Fruit fly (Drosophila melanogaster) whole organism, embryonic: Measurements from ENCODE around the gene CG34008.
A peak's percentile ranks its signal among the peaks of the same experiment; 100 is the strongest.

Source experiments
- Atf6 ChIP-seq: fragments of 200-800 bp; sonication (Bioruptor generic); IDR thresholded peaks from 2 replicates; pipeline ENCODE4 v1.3.6; 2022; ENCODE audit warnings: missing biosample characterization, missing genetic modification characterization
- Awh ChIP-seq: fragments of 200-800 bp; sonication (Bioruptor generic); IDR thresholded peaks from 2 replicates; pipeline ENCODE4, ENCODE4 v1.3.6; 2022; ENCODE audit warnings: missing biosample characterization, missing genetic modification characterization
- B-H1 ChIP-seq: fragments of 200-800 bp; sonication (Bioruptor generic); IDR thresholded peaks from 3 replicates; pipeline ENCODE4 v1.3.6; 2022; ENCODE audit warnings: missing biosample characterization, missing genetic modification characterization
- CG10462 ChIP-seq: fragments of 200-800 bp; sonication (Bioruptor generic); optimal IDR thresholded peaks from 2 replicates; lab custom pipeline; 2016; ENCODE audit warnings: missing biosample characterization, missing genetic modification characterization
- CG11085 ChIP-seq: fragments of 200-800 bp; sonication (Bioruptor generic); IDR thresholded peaks from 2 replicates; pipeline ENCODE4 v1.3.6; 2022; ENCODE audit warnings: missing biosample characterization, missing genetic modification characterization
- CG12219 ChIP-seq: fragments of 200-800 bp; sonication (Bioruptor generic); optimal IDR thresholded peaks from 3 replicates; lab custom pipeline; 2018; ENCODE audit warnings: missing biosample characterization, mild to moderate bottlenecking, missing genetic modification characterization
- CG1233 ChIP-seq: fragments of 200-800 bp; sonication (Bioruptor generic); optimal IDR thresholded peaks from 4 replicates; lab custom pipeline; 2018; ENCODE audit warnings: missing biosample characterization, mild to moderate bottlenecking, missing genetic modification characterization
- CG15479 ChIP-seq: fragments of 200-800 bp; sonication (Bioruptor generic); optimal IDR thresholded peaks from 3 replicates; lab custom pipeline; 2019; ENCODE audit warnings: missing biosample characterization, mild to moderate bottlenecking, missing genetic modification characterization, moderate library complexity
- CG15696 ChIP-seq: fragments of 200-800 bp; sonication (Bioruptor generic); optimal IDR thresholded peaks from 2 replicates; lab custom pipeline; 2019; ENCODE audit warnings: missing biosample characterization, mild to moderate bottlenecking, missing genetic modification characterization, moderate library complexity
- CG16815 ChIP-seq: fragments of 200-800 bp; sonication (Bioruptor generic); optimal IDR thresholded peaks from 3 replicates; lab custom pipeline; 2017; ENCODE audit warnings: missing biosample characterization, mild to moderate bottlenecking, missing genetic modification characterization
- CG17912 ChIP-seq: fragments of 200-800 bp; sonication (Bioruptor generic); optimal IDR thresholded peaks from 2 replicates; lab custom pipeline; 2018; ENCODE audit warnings: missing biosample characterization, mild to moderate bottlenecking, missing genetic modification characterization
- CG18011 ChIP-seq: fragments of 200-800 bp; sonication (Bioruptor generic); optimal IDR thresholded peaks from 2 replicates; lab custom pipeline; 2017; ENCODE audit warnings: missing biosample characterization, missing genetic modification characterization, mild to moderate bottlenecking, moderate library complexity, missing genotype
- CG18262 ChIP-seq: fragments of 200-800 bp; optimal IDR thresholded peaks from 3 replicates; lab custom pipeline; 2019; ENCODE audit warnings: missing biosample characterization, mild to moderate bottlenecking, missing genetic modification characterization, moderate library complexity
- CG18619 ChIP-seq: fragments of 200-800 bp; sonication (Bioruptor generic); optimal IDR thresholded peaks from 3 replicates; lab custom pipeline; 2017; ENCODE audit warnings: missing biosample characterization, mild to moderate bottlenecking, missing genetic modification characterization
- CG2199 ChIP-seq: fragments of 200-800 bp; sonication (Bioruptor generic); IDR thresholded peaks from 3 replicates; pipeline ENCODE4 v1.3.6; 2022; ENCODE audit warnings: missing biosample characterization, missing genetic modification characterization
- CG2678 ChIP-seq: fragments of 200-800 bp; sonication (Bioruptor generic); optimal IDR thresholded peaks from 3 replicates; lab custom pipeline; 2019; ENCODE audit warnings: missing biosample characterization, mild to moderate bottlenecking, missing genetic modification characterization, moderate library complexity
- CG30403 ChIP-seq: fragments of 200-800 bp; sonication (Bioruptor generic); optimal IDR thresholded peaks from 3 replicates; lab custom pipeline; 2016; ENCODE audit warnings: missing biosample characterization, missing genetic modification characterization
- CG3163 ChIP-seq: fragments of 200-800 bp; sonication (Bioruptor generic); optimal IDR thresholded peaks from 3 replicates; lab custom pipeline; 2016; ENCODE audit warnings: missing biosample characterization, missing genetic modification characterization
- CG4617 ChIP-seq: fragments of 200-800 bp; sonication (Bioruptor generic); optimal IDR thresholded peaks from 3 replicates; lab custom pipeline; 2016; ENCODE audit warnings: missing biosample characterization, missing genetic modification characterization, borderline replicate concordance
- CG7928 ChIP-seq: fragments of 200-800 bp; sonication (Bioruptor generic); optimal IDR thresholded peaks from 2 replicates; lab custom pipeline; 2017; ENCODE audit warnings: missing biosample characterization, mild to moderate bottlenecking, missing genetic modification characterization
- CG7987 ChIP-seq: fragments of 200-800 bp; sonication (Bioruptor generic); optimal IDR thresholded peaks from 2 replicates; lab custom pipeline; 2018; ENCODE audit warnings: missing biosample characterization, mild to moderate bottlenecking, missing genetic modification characterization, moderate library complexity
- CG8388 ChIP-seq: fragments of 200-800 bp; sonication (Bioruptor generic); optimal IDR thresholded peaks from 2 replicates; lab custom pipeline; 2019; ENCODE audit warnings: missing biosample characterization, mild to moderate bottlenecking, missing genetic modification characterization, moderate library complexity
- Hand ChIP-seq: fragments of 200-800 bp; sonication (Bioruptor generic); optimal IDR thresholded peaks from 2 replicates; lab custom pipeline; 2017; ENCODE audit warnings: mild to moderate bottlenecking, missing biosample characterization, missing genetic modification reagents, missing genetic modification characterization
- Kr ChIP-seq: fragments of 200-800 bp; sonication (Bioruptor generic); optimal IDR thresholded peaks from 2 replicates; lab custom pipeline; 2017; ENCODE audit warnings: missing biosample characterization, mild to moderate bottlenecking, missing genetic modification characterization
- Nf-YC ChIP-seq: fragments of 200-800 bp; optimal IDR thresholded peaks from 3 replicates; lab custom pipeline; 2019; ENCODE audit warnings: missing biosample characterization, mild to moderate bottlenecking, missing genetic modification characterization, moderate library complexity
- Sry-β ChIP-seq: fragments of 200-800 bp; sonication (Bioruptor generic); optimal IDR thresholded peaks from 2 replicates; lab custom pipeline; 2018; ENCODE audit warnings: missing biosample characterization, mild to moderate bottlenecking, missing genetic modification characterization, moderate library complexity
- Vsx1 ChIP-seq: fragments of 200-800 bp; sonication (Bioruptor generic); optimal IDR thresholded peaks from 2 replicates; lab custom pipeline; 2017; ENCODE audit warnings: missing biosample characterization, mild to moderate bottlenecking, missing genetic modification characterization, missing genetic modification reagents
- bab2 ChIP-seq: fragments of 200-800 bp; sonication (Bioruptor generic); optimal IDR thresholded peaks from 2 replicates; lab custom pipeline; 2016; ENCODE audit warnings: missing biosample characterization, missing genetic modification characterization
- dpn ChIP-seq, 2 experiments: fragments of 200-800 bp; sonication (Bioruptor generic); optimal IDR thresholded peaks; 3 replicates each; lab custom pipeline; 2016; ENCODE audit warnings: missing biosample characterization in 2 of 2, missing genetic modification characterization in 2 of 2
- eve ChIP-seq, 2 experiments: fragments of >200 bp; optimal IDR thresholded peaks; 2 replicates each; lab custom pipeline; 2017; ENCODE audit warnings: missing biosample characterization in 2 of 2, missing genetic modification characterization in 2 of 2
- ewg ChIP-seq: fragments of 200-800 bp; sonication (Bioruptor generic); optimal IDR thresholded peaks from 3 replicates; lab custom pipeline; 2017; ENCODE audit warnings: mild to moderate bottlenecking, missing biosample characterization, missing genetic modification reagents, missing genetic modification characterization
- fru ChIP-seq: fragments of >200 bp; optimal IDR thresholded peaks from 2 replicates; lab custom pipeline; 2017
- gce ChIP-seq: fragments of 200-800 bp; sonication (Bioruptor generic); IDR thresholded peaks from 3 replicates; pipeline ENCODE4 v1.3.6; 2022; ENCODE audit warnings: missing biosample characterization, missing genetic modification characterization
- grau ChIP-seq: fragments of 200-800 bp; optimal IDR thresholded peaks from 3 replicates; lab custom pipeline; 2019; ENCODE audit warnings: missing biosample characterization, mild to moderate bottlenecking, missing genetic modification characterization, moderate library complexity
- hth ChIP-seq: fragments of >200 bp; optimal IDR thresholded peaks from 2 replicates; lab custom pipeline; 2017; ENCODE audit warnings: inconsistent platforms
- nerfin-2 ChIP-seq: fragments of 200-800 bp; sonication (Bioruptor generic); IDR thresholded peaks from 2 replicates; pipeline ENCODE4 v1.3.6; 2022; ENCODE audit warnings: missing biosample characterization, missing genetic modification characterization; ENCODE audit not compliant: partially characterized antibody
- oc ChIP-seq: fragments of 200-800 bp; sonication (Bioruptor generic); optimal IDR thresholded peaks from 2 replicates; lab custom pipeline; 2018; ENCODE audit warnings: missing biosample characterization, mild to moderate bottlenecking, missing genetic modification characterization, moderate library complexity
- org-1 ChIP-seq: fragments of 200-800 bp; sonication (Bioruptor generic); optimal IDR thresholded peaks from 2 replicates; lab custom pipeline; 2017; ENCODE audit warnings: missing biosample characterization, missing genetic modification characterization
- peb ChIP-seq: fragments of 200-800 bp; sonication (Bioruptor generic); IDR thresholded peaks from 2 replicates; pipeline ENCODE4 v1.3.6; 2022; ENCODE audit warnings: missing biosample characterization, missing genetic modification characterization
- row ChIP-seq: fragments of 200-800 bp; sonication (Bioruptor generic); IDR thresholded peaks from 3 replicates; pipeline ENCODE4 v1.3.6; 2022; ENCODE audit warnings: missing biosample characterization, missing genetic modification characterization
- salm ChIP-seq: fragments of 200-800 bp; sonication (Bioruptor generic); optimal IDR thresholded peaks from 2 replicates; lab custom pipeline; 2018; ENCODE audit warnings: missing biosample characterization, mild to moderate bottlenecking, missing genetic modification characterization
- sc ChIP-seq, 3 experiments: fragments of >200 bp in 2 of 3; fragments of 200-800 bp in 1 of 3; sonication (Bioruptor generic) in 1 of 3; optimal IDR thresholded peaks; 2 replicates in 2 of 3; 3 replicates in 1 of 3; lab custom pipeline; 2017; ENCODE audit warnings: mild to moderate bottlenecking in 1 of 3, missing biosample characterization in 1 of 3, missing genetic modification characterization in 1 of 3, missing genetic modification reagents in 1 of 3
- sqz ChIP-seq: fragments of 200-800 bp; sonication (Bioruptor generic); optimal IDR thresholded peaks from 3 replicates; lab custom pipeline; 2018; ENCODE audit warnings: missing biosample characterization, mild to moderate bottlenecking, missing genetic modification characterization
- sr ChIP-seq: fragments of 200-800 bp; sonication (Bioruptor generic); IDR thresholded peaks from 3 replicates; pipeline ENCODE4 v1.3.6; 2022; ENCODE audit warnings: missing biosample characterization, missing genetic modification characterization
- tll ChIP-seq, 2 experiments: fragments of 200-800 bp in 1 of 2; fragments of >200 bp in 1 of 2; sonication (Bioruptor generic) in 1 of 2; optimal IDR thresholded peaks; 2 replicates each; lab custom pipeline; 2017 to 2019; ENCODE audit warnings: missing biosample characterization in 2 of 2, missing genetic modification characterization in 2 of 2, mild to moderate bottlenecking in 1 of 2, moderate library complexity in 1 of 2
- vvl ChIP-seq: fragments of 200-800 bp; sonication (Bioruptor generic); IDR thresholded peaks from 2 replicates; pipeline ENCODE4 v1.3.6; 2022; ENCODE audit warnings: missing biosample characterization, missing genetic modification characterization
- wor ChIP-seq: fragments of 200-800 bp; sonication (Bioruptor generic); IDR thresholded peaks from 2 replicates; pipeline ENCODE4 v1.3.6; 2022; ENCODE audit warnings: missing biosample characterization, missing genetic modification characterization
- zen ChIP-seq: fragments of 200-800 bp; sonication (Bioruptor generic); optimal IDR thresholded peaks from 3 replicates; lab custom pipeline; 2018; ENCODE audit warnings: missing biosample characterization, mild to moderate bottlenecking, missing genetic modification characterization, moderate library complexity

Gene CG34008

dm6 chr3R:20556281-20557113 lies 24.8 kb downstream of the CG34008 start (continued):
- TF ChIP-seq Nf-YC (no peak), CG18262 (tag; lab: Kevin White, UChicago) (peak; percentile 52), CG2678 (tag; lab: Kevin White, UChicago) (peak; percentile 74), dpn (GFP tag; optimal IDR thresholded peaks at IDR 0.05; lab: Kevin White, UChicago) (peak; percentile 51 to 73), CG30403 (peak; percentile 66), fru (lab: Kevin White, UChicago) (no peak), CG2199 (GFP tag; lab: Robert Waterston, UW) (no peak), CG16815 (GFP tag; lab: Kevin White, UChicago) (peak; percentile 58), sr (no peak), CG18011 (no peak), hth (lab: Kevin White, UChicago) (no peak), salm (no peak), CG18619 (GFP tag; lab: Kevin White, UChicago) (peak; percentile 56), nerfin-2 (GFP tag; lab: Robert Waterston, UW) (0 out of 2 replicates have a peak, but pooled peaks have one; percentile 19), CG4617 (GFP tag; lab: Kevin White, UChicago) (no peak), sqz (GFP tag; lab: Kevin White, UChicago) (peak; percentile 7), ewg (peak; percentile 3), CG3163 (GFP tag; lab: Kevin White, UChicago) (no peak), gce (GFP tag; lab: Robert Waterston, UW) (0 out of 3 replicates have a peak, but pooled peaks have one; percentile 24), CG17912 (GFP tag; lab: Kevin White, UChicago) (no peak), CG10462 (GFP tag; lab: Kevin White, UChicago) (peak; percentile 21), Hand (GFP tag; lab: Kevin White, UChicago) (no peak), grau (tag; lab: Kevin White, UChicago) (peak; percentile 94), CG15479 (GFP tag; lab: Kevin White, UChicago) (no peak), eve (GFP tag; optimal IDR thresholded peaks at IDR 0.05; lab: Kevin White, UChicago) (no peak), wor (GFP tag; lab: Robert Waterston, UW) (no peak), Vsx1 (no peak), oc (tag; lab: Kevin White, UChicago) (no peak), Awh (GFP tag; lab: Robert Waterston, UW) (peak; percentile 70), CG7987 (GFP tag; lab: Kevin White, UChicago) (no peak), Kr (GFP tag; lab: Kevin White, UChicago) (no peak), Atf6 (GFP tag; lab: Robert Waterston, UW) (peak; percentile 88), tll (GFP tag; optimal IDR thresholded peaks at IDR 0.05; lab: Kevin White, UChicago) (no peak), CG12219 (GFP tag; lab: Kevin White, UChicago) (no peak), Sry-β (GFP tag; lab: Kevin White, UChicago) (no peak), CG7928 (GFP tag; lab: Kevin White, UChicago) (peak; percentile 4), sc (optimal IDR thresholded peaks at IDR 0.05; lab: Kevin White, UChicago) (no peak), sc (GFP tag; optimal IDR thresholded peaks at IDR 0.05; lab: Kevin White, UChicago) (no peak), CG11085 (GFP tag; lab: Robert Waterston, UW) (peak; percentile 30; the same call in 1 of the 2 replicates), org-1 (peak; percentile 43), CG15696 (peak; percentile 11), bab2 (GFP tag; lab: Kevin White, UChicago) (peak; percentile 53), peb (GFP tag; lab: Robert Waterston, UW) (0 out of 2 replicates have a peak, but pooled peaks have one; percentile 24), row (GFP tag; lab: Robert Waterston, UW) (peak; percentile 87), vvl (GFP tag; lab: Robert Waterston, UW) (peak; percentile 52; the same call in 1 of the 2 replicates), zen (no peak), B-H1 (GFP tag; lab: Robert Waterston, UW) (0 out of 3 replicates have a peak, but pooled peaks have one; percentile 35), CG8388 (GFP tag; lab: Kevin White, UChicago) (no peak), CG1233 (no peak)
